Fruit fly (Drosophila melanogaster) whole organism, embryonic: ENCODE results near the gene arm.
A peak's percentile ranks its signal among the peaks of the same experiment; 100 is the strongest.

Experiments used
- Antp ChIP-seq: fragments of 200-800 bp; sonication (Bioruptor generic); optimal IDR thresholded peaks from 3 replicates; lab custom pipeline; 2016; ENCODE audit warnings: missing biosample characterization, missing genetic modification characterization
- Asciz ChIP-seq: fragments of 200-800 bp; sonication (Bioruptor generic); optimal IDR thresholded peaks from 2 replicates; lab custom pipeline; 2017; ENCODE audit warnings: missing biosample characterization, mild to moderate bottlenecking, missing genetic modification characterization, missing genetic modification reagents
- BEAF-32 ChIP-seq: fragments of 200-800 bp; sonication (Bioruptor generic); optimal IDR thresholded peaks from 3 replicates; lab custom pipeline; 2017; ENCODE audit warnings: missing biosample characterization, missing genetic modification characterization, mild to moderate bottlenecking, moderate library complexity, missing genetic modification reagents
- Bgb ChIP-seq: fragments of 200-800 bp; sonication (Bioruptor generic); IDR thresholded peaks from 2 replicates; pipeline ENCODE4 v1.3.6; 2022; ENCODE audit warnings: missing biosample characterization, missing genetic modification characterization; ENCODE audit not compliant: partially characterized antibody
- CG10267 ChIP-seq: fragments of 200-800 bp; sonication (Bioruptor generic); optimal IDR thresholded peaks from 2 replicates; lab custom pipeline; 2018; ENCODE audit warnings: missing biosample characterization, mild to moderate bottlenecking, missing genetic modification characterization, moderate library complexity
- CG11398 ChIP-seq: fragments of 200-800 bp; sonication (Bioruptor generic); optimal IDR thresholded peaks from 2 replicates; lab custom pipeline; 2016; ENCODE audit warnings: missing biosample characterization, missing genetic modification characterization
- CG13287 ChIP-seq: fragments of 200-800 bp; sonication (Bioruptor generic); IDR thresholded peaks from 2 replicates; pipeline ENCODE4 v1.3.6; 2022; ENCODE audit warnings: missing biosample characterization, missing genetic modification characterization; ENCODE audit not compliant: partially characterized antibody
- CG14441 ChIP-seq: fragments of 200-800 bp; sonication (Bioruptor generic); IDR thresholded peaks from 2 replicates; pipeline ENCODE4 v1.3.6; 2022; ENCODE audit warnings: missing biosample characterization, missing genetic modification characterization
- CG17829 ChIP-seq: fragments of 200-800 bp; optimal IDR thresholded peaks from 2 replicates; lab custom pipeline; 2019; ENCODE audit warnings: missing biosample characterization, mild to moderate bottlenecking, missing genetic modification characterization, moderate library complexity
- CG2116 ChIP-seq: fragments of 200-800 bp; sonication (Bioruptor generic); optimal IDR thresholded peaks from 3 replicates; lab custom pipeline; 2018; ENCODE audit warnings: missing biosample characterization, mild to moderate bottlenecking, missing genetic modification characterization
- CG32767 ChIP-seq: fragments of 200-800 bp; sonication (Bioruptor generic); IDR thresholded peaks from 2 replicates; pipeline ENCODE4 v1.3.6; 2022; ENCODE audit warnings: missing biosample characterization, missing genetic modification characterization
- CG34224 ChIP-seq: fragments of 200-800 bp; sonication (Bioruptor generic); IDR thresholded peaks from 3 replicates; pipeline ENCODE4 v1.3.6; 2022; ENCODE audit warnings: missing biosample characterization, missing genetic modification characterization; ENCODE audit not compliant: partially characterized antibody
- CG4617 ChIP-seq: fragments of 200-800 bp; sonication (Bioruptor generic); optimal IDR thresholded peaks from 3 replicates; lab custom pipeline; 2016; ENCODE audit warnings: missing biosample characterization, missing genetic modification characterization, borderline replicate concordance
- CG4707 ChIP-seq: fragments of 200-800 bp; sonication (Bioruptor generic); optimal IDR thresholded peaks from 2 replicates; lab custom pipeline; 2018; ENCODE audit warnings: missing biosample characterization, mild to moderate bottlenecking, missing genetic modification characterization, moderate library complexity
- CG6689 ChIP-seq: fragments of 200-800 bp; sonication (Bioruptor generic); IDR thresholded peaks from 2 replicates; pipeline ENCODE4 v1.3.6; 2022; ENCODE audit warnings: missing biosample characterization, missing genetic modification characterization
- CG6791 ChIP-seq: fragments of 200-800 bp; sonication (Bioruptor generic); IDR thresholded peaks from 3 replicates; pipeline ENCODE4 v1.3.6; 2022; ENCODE audit warnings: missing biosample characterization, missing genetic modification characterization; ENCODE audit not compliant: partially characterized antibody
- CoRest ChIP-seq: fragments of 200-800 bp; sonication (Bioruptor generic); optimal IDR thresholded peaks from 3 replicates; lab custom pipeline; 2018; ENCODE audit warnings: missing biosample characterization, mild to moderate bottlenecking, missing genetic modification characterization, moderate library complexity
- Dll ChIP-seq: fragments of 200-800 bp; sonication (Bioruptor generic); IDR thresholded peaks from 4 replicates; pipeline ENCODE4 v1.3.6; 2022; ENCODE audit warnings: missing biosample characterization, missing genetic modification characterization; ENCODE audit not compliant: partially characterized antibody
- Dp ChIP-seq: fragments of 200-800 bp; sonication (Bioruptor generic); optimal IDR thresholded peaks from 2 replicates; lab custom pipeline; 2018; ENCODE audit warnings: missing biosample characterization, mild to moderate bottlenecking, missing genetic modification characterization, moderate library complexity
- Dref ChIP-seq: fragments of 200-800 bp; sonication (Bioruptor generic); IDR thresholded peaks from 2 replicates; pipeline ENCODE4 v1.3.6; 2022; ENCODE audit warnings: missing biosample characterization, missing genetic modification characterization
- E2f2 ChIP-seq: fragments of 200-800 bp; sonication (Bioruptor generic); IDR thresholded peaks from 2 replicates; pipeline ENCODE4 v1.3.6; 2022; ENCODE audit warnings: missing biosample characterization, missing genetic modification characterization
- Ets97D ChIP-seq: fragments of 200-800 bp; sonication (Bioruptor generic); optimal IDR thresholded peaks from 3 replicates; lab custom pipeline; 2016; ENCODE audit warnings: missing biosample characterization, missing genetic modification characterization
- Fer1 ChIP-seq: fragments of 200-800 bp; sonication (Bioruptor generic); optimal IDR thresholded peaks from 2 replicates; lab custom pipeline; 2017; ENCODE audit warnings: missing biosample characterization, mild to moderate bottlenecking, missing genetic modification characterization
- HLH4C ChIP-seq: fragments of 200-800 bp; sonication (Bioruptor generic); IDR thresholded peaks from 3 replicates; pipeline ENCODE4 v1.3.6; 2022; ENCODE audit warnings: missing biosample characterization, missing genetic modification characterization; ENCODE audit not compliant: partially characterized antibody
- HmgZ ChIP-seq: fragments of 200-800 bp; sonication (Bioruptor generic); optimal IDR thresholded peaks from 2 replicates; lab custom pipeline; 2018; ENCODE audit warnings: missing biosample characterization, mild to moderate bottlenecking, missing genetic modification characterization
- MBD-R2 ChIP-seq: fragments of 200-800 bp; sonication (Bioruptor generic); IDR thresholded peaks from 2 replicates; pipeline ENCODE4 v1.3.6; 2022; ENCODE audit warnings: missing biosample characterization, missing genetic modification characterization
- MESR4 ChIP-seq: fragments of 200-800 bp; sonication (Bioruptor generic); optimal IDR thresholded peaks from 2 replicates; lab custom pipeline; 2018; ENCODE audit warnings: missing biosample characterization, mild to moderate bottlenecking, missing genetic modification characterization, moderate library complexity
- Med ChIP-seq: fragments of 200-800 bp; sonication (Bioruptor generic); peaks from one replicate; lab custom pipeline; 2016; ENCODE audit warnings: missing biosample characterization, missing genetic modification characterization, mild to moderate bottlenecking, inconsistent platforms, moderate library complexity
- Sry-β ChIP-seq: fragments of 200-800 bp; sonication (Bioruptor generic); optimal IDR thresholded peaks from 2 replicates; lab custom pipeline; 2018; ENCODE audit warnings: missing biosample characterization, mild to moderate bottlenecking, missing genetic modification characterization, moderate library complexity
- Sry-δ ChIP-seq: fragments of 200-800 bp; sonication (Bioruptor generic); optimal IDR thresholded peaks from 2 replicates; lab custom pipeline; 2016; ENCODE audit warnings: missing biosample characterization, missing genetic modification characterization
- Vsx1 ChIP-seq: fragments of 200-800 bp; sonication (Bioruptor generic); optimal IDR thresholded peaks from 2 replicates; lab custom pipeline; 2017; ENCODE audit warnings: missing biosample characterization, mild to moderate bottlenecking, missing genetic modification characterization, missing genetic modification reagents
- amos ChIP-seq: fragments of 200-800 bp; sonication (Bioruptor generic); IDR thresholded peaks from 2 replicates; pipeline ENCODE4 v1.3.6; 2022; ENCODE audit warnings: missing biosample characterization, missing genetic modification characterization; ENCODE audit not compliant: partially characterized antibody
- dm ChIP-seq: fragments of 200-800 bp; sonication (Bioruptor generic); optimal IDR thresholded peaks from 3 replicates; lab custom pipeline; 2016; ENCODE audit warnings: missing biosample characterization, missing genetic modification characterization
- gfzf ChIP-seq: fragments of 200-800 bp; sonication (Bioruptor generic); optimal IDR thresholded peaks from 2 replicates; lab custom pipeline; 2016; ENCODE audit warnings: missing biosample characterization, mild to moderate bottlenecking, missing genetic modification characterization, moderate library complexity
- hbn ChIP-seq: fragments of 200-800 bp; sonication (Bioruptor generic); IDR thresholded peaks from 2 replicates; pipeline ENCODE4 v1.3.6; 2022; ENCODE audit warnings: missing biosample characterization, missing genetic modification characterization; ENCODE audit not compliant: partially characterized antibody
- lab ChIP-seq: fragments of 200-800 bp; sonication (Bioruptor generic); optimal IDR thresholded peaks from 3 replicates; lab custom pipeline; 2017; ENCODE audit warnings: missing biosample characterization, missing genetic modification characterization, mild to moderate bottlenecking, moderate library complexity, missing genetic modification reagents
- pzg ChIP-seq: fragments of 200-800 bp; sonication (Bioruptor generic); optimal IDR thresholded peaks from 3 replicates; lab custom pipeline; 2018; ENCODE audit warnings: missing biosample characterization, mild to moderate bottlenecking, missing genetic modification characterization, moderate library complexity
- shn ChIP-seq: fragments of 200-800 bp; sonication (Bioruptor generic); optimal IDR thresholded peaks from 3 replicates; lab custom pipeline; 2016; ENCODE audit warnings: missing biosample characterization, missing genetic modification characterization
- sna ChIP-seq: fragments of 200-800 bp; sonication (Bioruptor generic); IDR thresholded peaks from 2 replicates; pipeline ENCODE4 v1.3.6; 2022; ENCODE audit warnings: missing biosample characterization, missing genetic modification characterization; ENCODE audit not compliant: partially characterized antibody
- stwl ChIP-seq: fragments of 200-800 bp; sonication (Bioruptor generic); optimal IDR thresholded peaks from 3 replicates; lab custom pipeline; 2018; ENCODE audit warnings: missing biosample characterization, mild to moderate bottlenecking, missing genetic modification characterization, moderate library complexity
- sug ChIP-seq: fragments of 200-800 bp; optimal IDR thresholded peaks from 2 replicates; lab custom pipeline; 2019; ENCODE audit warnings: missing biosample characterization, mild to moderate bottlenecking, missing genetic modification characterization, moderate library complexity
- twi ChIP-seq: fragments of 200-800 bp; optimal IDR thresholded peaks from 2 replicates; lab custom pipeline; 2019; ENCODE audit warnings: missing biosample characterization, mild to moderate bottlenecking, missing genetic modification characterization, moderate library complexity
- unc-4 ChIP-seq: fragments of 200-800 bp; sonication (Bioruptor generic); IDR thresholded peaks from 2 replicates; pipeline ENCODE4 v1.3.6; 2022; ENCODE audit warnings: missing biosample characterization, missing genetic modification characterization; ENCODE audit not compliant: partially characterized antibody
- zen2 ChIP-seq: fragments of 200-800 bp; sonication (Bioruptor generic); IDR thresholded peaks from 3 replicates; pipeline ENCODE4 v1.3.6; 2022; ENCODE audit warnings: missing biosample characterization, missing genetic modification characterization; ENCODE audit not compliant: partially characterized antibody

arm gene

DNA sequence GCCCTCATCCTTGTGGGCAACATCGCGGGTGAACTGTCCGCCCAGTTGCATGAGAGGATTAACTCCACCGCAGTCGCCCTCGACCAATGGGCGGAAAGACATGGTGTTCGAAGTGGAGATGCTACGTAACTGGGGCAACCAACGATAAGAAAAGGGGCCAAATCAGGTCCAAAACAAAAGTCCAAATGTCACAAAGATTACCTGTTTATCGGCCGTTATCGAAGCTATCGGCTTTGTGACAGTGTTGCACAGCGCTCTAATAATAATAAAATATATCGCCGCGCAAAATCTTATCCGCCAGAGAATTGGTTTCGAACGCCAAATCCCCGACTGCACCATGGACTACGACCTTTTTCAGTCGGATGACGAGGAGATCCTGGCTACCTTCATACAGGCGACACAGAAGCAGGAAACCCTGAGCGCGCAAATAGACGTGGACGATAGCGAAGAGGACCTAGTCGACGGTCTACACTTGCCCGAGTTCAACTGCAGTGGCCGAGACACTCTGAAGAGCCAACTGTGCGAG lies 31.8 kb downstream of the arm start, which contains the start of the genes CG14803 and Pex5 (continued):
- peak; percentile 90 for TF ChIP-seq CG10267 (tag; lab: Kevin White, UChicago)
- TF ChIP-seq shn (GFP tag; lab: Kevin White, UChicago), result no peak
- peak; percentile 19 for TF ChIP-seq Ets97D (GFP tag; lab: Kevin White, UChicago)
- TF ChIP-seq CG32767 (GFP tag; lab: Robert Waterston, UW), result no peak
- no peak for TF ChIP-seq Asciz (GFP tag; lab: Kevin White, UChicago)
- no peak for TF ChIP-seq Antp (GFP tag; lab: Kevin White, UChicago)
- TF ChIP-seq unc-4 (GFP tag; lab: Robert Waterston, UW), result peak; percentile 65
- peak; percentile 3 for TF ChIP-seq CoRest (tag; lab: Kevin White, UChicago)
- TF ChIP-seq HmgZ (tag; lab: Kevin White, UChicago), result peak; percentile 27
- peak; percentile 63 for TF ChIP-seq CG6791
- peak; percentile 33 for TF ChIP-seq Fer1 (GFP tag; lab: Kevin White, UChicago)
- no peak for TF ChIP-seq CG11398 (GFP tag; lab: Kevin White, UChicago)

DNA sequence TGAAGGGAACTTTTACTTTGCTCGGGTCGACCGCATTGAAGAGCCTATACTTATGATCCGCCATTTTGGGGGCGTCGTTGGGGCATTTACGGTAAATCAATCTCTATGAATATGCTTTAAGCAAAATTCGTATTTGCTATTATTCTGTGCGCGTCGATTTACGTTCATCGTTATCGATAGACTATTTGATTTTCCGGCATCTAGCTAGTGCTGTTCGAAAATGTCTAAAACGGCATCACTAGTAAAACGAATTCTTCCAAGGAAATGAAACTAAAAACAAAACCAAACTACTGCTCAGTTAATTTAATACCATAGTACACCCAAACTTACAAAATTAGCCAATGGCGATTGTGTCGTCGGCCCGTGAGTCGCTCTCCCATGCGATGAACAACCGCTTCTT lies 34.8 kb downstream of the arm start, which contains the start of the genes Gcna and MED18:
Gene Gcna, minus strand, starts transcription at position 163 of the 400 bp plus-strand sequence.
Gene MED18, plus strand, starts transcription at position 237 of the 400 bp plus-strand sequence.
- TF ChIP-seq E2f2 (GFP tag; lab: Robert Waterston, UW) (peak; percentile 78), Dll (GFP tag; lab: Robert Waterston, UW) (0 out of 4 replicates have a peak, but pooled peaks have one; percentile 51), Vsx1 (GFP tag; lab: Kevin White, UChicago) (no peak), lab (GFP tag; lab: Kevin White, UChicago) (no peak), CG6791 (peak; percentile 46; the same call in 1 of the 3 replicates), Med (GFP tag; lab: Kevin White, UChicago) (peak; percentile 8), sna (0 out of 2 replicates have a peak, but pooled peaks have one; percentile 37), Dp (GFP tag; lab: Kevin White, UChicago) (peak; percentile 71), Sry-δ (GFP tag; lab: Kevin White, UChicago) (peak; percentile 30), amos (no peak), zen2 (0 out of 3 replicates have a peak, but pooled peaks have one; percentile 22), Bgb (peak; percentile 25; the same call in 1 of the 2 replicates), sug (tag; lab: Kevin White, UChicago) (no peak), twi (tag; lab: Kevin White, UChicago) (no peak), CG14441 (GFP tag; lab: Robert Waterston, UW) (no peak), MBD-R2 (GFP tag; lab: Robert Waterston, UW) (peak; percentile 66), CG4707 (no peak), HLH4C (peak; percentile 31; the same call in 1 of the 3 replicates), CG13287 (GFP tag; lab: Robert Waterston, UW) (peak; percentile 55; the same call in 1 of the 2 replicates), unc-4 (GFP tag; lab: Robert Waterston, UW) (peak; percentile 50; the same call in 1 of the 2 replicates), MESR4 (GFP tag; lab: Kevin White, UChicago) (peak; percentile 58), CG2116 (peak; percentile 38), BEAF-32 (GFP tag; lab: Kevin White, UChicago) (peak; percentile 23), CG4617 (GFP tag; lab: Kevin White, UChicago) (peak; percentile 17), CG10267 (tag; lab: Kevin White, UChicago) (peak; percentile 24), hbn (GFP tag; lab: Robert Waterston, UW) (peak; percentile 29; the same call in 1 of the 2 replicates), stwl (tag; lab: Kevin White, UChicago) (peak; percentile 12), Dref (peak; percentile 75), dm (GFP tag; lab: Kevin White, UChicago) (no peak), pzg (GFP tag; lab: Kevin White, UChicago) (peak; percentile 41), Sry-β (GFP tag; lab: Kevin White, UChicago) (peak; percentile 90), CG17829 (no peak), CG34224 (GFP tag; lab: Robert Waterston, UW) (peak; percentile 56; the same call in 2 of the 3 replicates), gfzf (GFP tag; lab: Kevin White, UChicago) (peak; percentile 3), CG6689 (GFP tag; lab: Robert Waterston, UW) (no peak)
